Worm (Caenorhabditis elegans) whole organism, young adult: Measurements from ENCODE around the gene C46C11.4.

ENCODE experiments used
- F57A8.1 ChIP-seq: fragments of 200-800 bp; sonication (Bioruptor generic); optimal IDR thresholded peaks from 2 replicates; lab custom pipeline; 2018; ENCODE audit warnings: mild to moderate bottlenecking, missing genetic modification characterization, moderate library complexity, missing compliant biosample characterization
- ceh-100 ChIP-seq: fragments of 200-800 bp; sonication (Bioruptor generic); IDR thresholded peaks from 2 replicates; pipeline ENCODE4 v1.3.6; 2022; ENCODE audit warnings: missing genetic modification reagents, missing genetic modification characterization, missing compliant biosample characterization
- dpff-1 ChIP-seq: sonication (generic microtip); optimal IDR thresholded peaks from 2 replicates; lab custom pipeline; 2017; ENCODE audit warnings: mild to moderate bottlenecking, missing genetic modification characterization, missing compliant biosample characterization
- dpl-1 ChIP-seq: fragments of 150-350 bp; optimal IDR thresholded peaks from 2 replicates; lab custom pipeline; 2014; ENCODE audit warnings: missing biosample characterization, missing genetic modification reagents, missing genetic modification characterization
- hlh-12 ChIP-seq: sonication (generic microtip); optimal IDR thresholded peaks from 2 replicates; lab custom pipeline; 2016; ENCODE audit warnings: missing genetic modification characterization, missing compliant biosample characterization
- lin-40 ChIP-seq: sonication (generic microtip); optimal IDR thresholded peaks from 2 replicates; lab custom pipeline; 2016; ENCODE audit warnings: missing genetic modification characterization, mild to moderate bottlenecking, missing compliant biosample characterization, missing genotype, missing genetic modification reagents
- mcd-1 ChIP-seq: fragments of 200-800 bp; sonication (Bioruptor generic); IDR thresholded peaks from 2 replicates; pipeline ENCODE4 v1.3.6; 2022; ENCODE audit warnings: missing genetic modification reagents, missing genetic modification characterization, missing compliant biosample characterization
- rpc-1 ChIP-seq, 2 experiments: fragments of 150-350 bp in 1 of 2; sonication (generic microtip) in 1 of 2; optimal IDR thresholded peaks; 2 replicates each; lab custom pipeline; 2014 to 2018; ENCODE audit warnings: missing biosample characterization in 1 of 2, missing genetic modification characterization in 1 of 2, missing genetic modification reagents in 1 of 2, missing genotype in 1 of 2
- snpc-4 ChIP-seq, 5 experiments: fragments of 150-350 bp in 1 of 5; sonication (generic microtip) in 4 of 5; optimal IDR thresholded peaks; 2 replicates each; lab custom pipeline; 2014 to 2018; ENCODE audit warnings: missing genetic modification characterization in 5 of 5, missing biosample characterization in 3 of 5, antibody characterized with exemption in 2 of 5, mild to moderate bottlenecking in 2 of 5, missing compliant biosample characterization in 2 of 5, missing genotype in 2 of 5, moderate library complexity in 2 of 5, missing genetic modification reagents in 1 of 5
- tlf-1 ChIP-seq: fragments of 200-800 bp; sonication (Bioruptor generic); optimal IDR thresholded peaks from 2 replicates; lab custom pipeline; 2018; ENCODE audit warnings: mild to moderate bottlenecking, missing genetic modification characterization, missing compliant biosample characterization

DNA sequence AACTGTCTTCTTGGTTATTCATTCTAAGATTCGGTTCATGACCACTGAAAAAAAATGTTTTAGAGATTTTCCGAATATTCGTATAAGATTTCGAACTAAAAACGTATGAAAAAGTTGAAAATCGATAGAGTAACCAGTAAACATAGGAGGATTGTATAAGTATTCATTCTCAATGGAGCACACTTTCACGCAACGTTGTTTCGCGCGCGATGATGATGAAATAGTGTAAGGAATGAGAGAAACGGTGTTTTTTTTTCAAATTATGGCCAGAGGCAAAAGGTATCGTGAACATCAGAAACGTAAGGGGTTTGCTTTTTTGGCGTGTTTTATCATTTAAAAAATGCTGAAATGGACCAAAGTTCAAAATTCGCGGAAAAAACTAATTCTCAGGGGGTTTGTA, 27.4 kb downstream of the C46C11.4 start, which contains the start of gene pqn-65:
- TF ChIP-seq snpc-4 (GFP tag; optimal IDR thresholded peaks at IDR 0.05; lab: Kevin White, UChicago) = no peak
- TF ChIP-seq snpc-4 (tag; optimal IDR thresholded peaks at IDR 0.05; lab: Kevin White, UChicago) = no peak
- TF ChIP-seq F57A8.1 (GFP tag; lab: Kevin White, UChicago) = no peak
- TF ChIP-seq hlh-12 (tag; lab: Kevin White, UChicago) = no peak
- TF ChIP-seq dpl-1 (GFP tag; lab: Kevin White, UChicago) = no peak
- no peak for TF ChIP-seq rpc-1 (optimal IDR thresholded peaks at IDR 0.05; lab: Kevin White, UChicago)
- no peak for TF ChIP-seq rpc-1 (tag; optimal IDR thresholded peaks at IDR 0.05; lab: Kevin White, UChicago)
- TF ChIP-seq lin-40 (tag; lab: Kevin White, UChicago) = no peak
- TF ChIP-seq dpff-1 (tag; lab: Kevin White, UChicago) = no peak
- peak; percentile 45; the same call in 1 of the 2 replicates for TF ChIP-seq mcd-1 (GFP tag; lab: Robert Waterston, UW)
- no peak for TF ChIP-seq ceh-100
- no peak for TF ChIP-seq tlf-1
